Worm (Caenorhabditis elegans): ENCODE measurements around the gene B0491.6.

The B0491.6 gene

ce11 chrII:11349892-11350291 is 1.7 kb upstream of the B0491.6 start, which contains the start of gene dph-5:
dph-5 (plus strand) TSS chrII:11350192.
- no peak for TF ChIP-seq ztf-11 (tag; optimal IDR thresholded peaks at IDR 0.05)
- TF ChIP-seq F16B12.6 (tag; optimal IDR thresholded peaks at IDR 0.05) = no peak
- no peak for TF ChIP-seq skn-1 (tag; optimal IDR thresholded peaks at IDR 0.05)
- TF ChIP-seq ama-1 (optimal IDR thresholded peaks at IDR 0.05) = no peak
- no peak for TF ChIP-seq ztf-4 (tag; optimal IDR thresholded peaks at IDR 0.05)
- no peak for TF ChIP-seq lin-14 (GFP tag; optimal IDR thresholded peaks at IDR 0.05)
- no peak for TF ChIP-seq nhr-28 (tag; optimal IDR thresholded peaks at IDR 0.05)
- TF ChIP-seq nhr-90 (tag; optimal IDR thresholded peaks at IDR 0.05; ENCODE audit: poor library complexity) = no peak
- TF ChIP-seq irx-1 (tag; optimal IDR thresholded peaks at IDR 0.05) = no peak
- TF ChIP-seq mab-9 (GFP tag; IDR thresholded peaks at IDR 0.05) = no peak
- no peak for TF ChIP-seq elt-2 (tag; optimal IDR thresholded peaks at IDR 0.05)
- TF ChIP-seq mdl-1 (tag; optimal IDR thresholded peaks at IDR 0.05) = no peak
- no peak for TF ChIP-seq tlp-1 (tag; optimal IDR thresholded peaks at IDR 0.05)
- TF ChIP-seq fkh-4 (tag; optimal IDR thresholded peaks at IDR 0.05; ENCODE audit: borderline replicate concordance) = no peak
- TF ChIP-seq C34B4.2 (tag; optimal IDR thresholded peaks at IDR 0.05) = no peak
- TF ChIP-seq hpl-2 (GFP tag; optimal IDR thresholded peaks at IDR 0.05) = no peak
- TF ChIP-seq lsy-2 (tag; optimal IDR thresholded peaks at IDR 0.05) = no peak
- TF ChIP-seq xbp-1 (tag; optimal IDR thresholded peaks at IDR 0.05) = no peak

- TF ChIP-seq skn-1 (tag; optimal IDR thresholded peaks at IDR 0.05) = peak; percentile 91
- TF ChIP-seq dpl-1 (GFP tag; optimal IDR thresholded peaks at IDR 0.05) = peak; percentile 97 to 98 (median 97)
- TF ChIP-seq fkh-4 (tag; optimal IDR thresholded peaks at IDR 0.05; ENCODE audit: borderline replicate concordance) = peak; percentile 43
- peak; percentile 63 for TF ChIP-seq F16B12.6 (tag; optimal IDR thresholded peaks at IDR 0.05)
- TF ChIP-seq unc-130 (tag; optimal IDR thresholded peaks at IDR 0.05) = peak; percentile 68
- TF ChIP-seq ztf-4 (tag; optimal IDR thresholded peaks at IDR 0.05) = peak; percentile 70
- TF ChIP-seq ceh-82 (tag; optimal IDR thresholded peaks at IDR 0.05) = peak; percentile 82 to 90 (median 87)
- TF ChIP-seq unc-62 (GFP tag; optimal IDR thresholded peaks at IDR 0.05) = no peak
- TF ChIP-seq nhr-47 (tag; optimal IDR thresholded peaks at IDR 0.05) = peak; percentile 94
- TF ChIP-seq ztf-11 (tag; optimal IDR thresholded peaks at IDR 0.05) = peak in 1 of 2 experiments; percentile 70
- peak; percentile 89 for TF ChIP-seq nhr-19 (GFP tag; conservative IDR thresholded peaks at IDR 0.05)
- no peak for TF ChIP-seq ets-5 (GFP tag; IDR thresholded peaks at IDR 0.05)
- peak; percentile 75 to 98 for TF ChIP-seq efl-1 (optimal IDR thresholded peaks at IDR 0.05)
- peak; percentile 96 to 100 for TF ChIP-seq efl-1 (GFP tag; optimal IDR thresholded peaks at IDR 0.05 in 1 of 2)
- TF ChIP-seq nhr-84 (tag; optimal IDR thresholded peaks at IDR 0.05) = no peak
- no peak for TF ChIP-seq nhr-28 (tag; optimal IDR thresholded peaks at IDR 0.05)
- TF ChIP-seq egl-27 (tag; optimal IDR thresholded peaks at IDR 0.05) = no peak
- no peak for TF ChIP-seq vab-15 (tag; optimal IDR thresholded peaks at IDR 0.05)
- no peak for TF ChIP-seq C34B4.2 (tag; optimal IDR thresholded peaks at IDR 0.05)
- TF ChIP-seq zip-4 (GFP tag; optimal IDR thresholded peaks at IDR 0.05) = peak; percentile 54
- peak; percentile 84 for TF ChIP-seq unc-86 (tag; optimal IDR thresholded peaks at IDR 0.05)
- TF ChIP-seq lin-39 (tag; optimal IDR thresholded peaks at IDR 0.05) = peak; percentile 88
- peak; percentile 66 for TF ChIP-seq nhr-11 (tag; optimal IDR thresholded peaks at IDR 0.05)
- TF ChIP-seq fos-1 (tag; optimal IDR thresholded peaks at IDR 0.05) = peak; percentile 77
- peak; percentile 85 for TF ChIP-seq irx-1 (tag; optimal IDR thresholded peaks at IDR 0.05)
- TF ChIP-seq alr-1 (tag; optimal IDR thresholded peaks at IDR 0.05; ENCODE audit: borderline replicate concordance) = no peak
- peak; percentile 37 for TF ChIP-seq nhr-237 (tag; optimal IDR thresholded peaks at IDR 0.05)
- peak; percentile 71 for TF ChIP-seq fkh-8 (tag; optimal IDR thresholded peaks at IDR 0.05)
- peak; percentile 74 for TF ChIP-seq elt-2 (tag; optimal IDR thresholded peaks at IDR 0.05)
- peak; percentile 84 for TF ChIP-seq isw-1 (GFP tag; IDR thresholded peaks at IDR 0.05)
- peak; percentile 30 for TF ChIP-seq ceh-8 (GFP tag; optimal IDR thresholded peaks at IDR 0.05)
- 0 out of 2 replicates have a peak, but pooled peaks have one; percentile 21 for TF ChIP-seq mab-9 (GFP tag; IDR thresholded peaks at IDR 0.05)
- peak; percentile 93 for TF ChIP-seq mep-1 (tag; optimal IDR thresholded peaks at IDR 0.05)
- no peak for TF ChIP-seq Y116A8C.19 (tag; optimal IDR thresholded peaks at IDR 0.05; ENCODE audit: borderline replicate concordance)
- TF ChIP-seq tbx-2 (tag; optimal IDR thresholded peaks at IDR 0.05) = peak; percentile 91
- peak; percentile 74 for TF ChIP-seq lir-3 (tag; optimal IDR thresholded peaks at IDR 0.05; ENCODE audit: poor library complexity)
- no peak for TF ChIP-seq tlp-1 (tag; optimal IDR thresholded peaks at IDR 0.05)
- peak; percentile 8 for TF ChIP-seq efl-3 (GFP tag; optimal IDR thresholded peaks at IDR 0.05)
- TF ChIP-seq snpc-4 (tag; optimal IDR thresholded peaks at IDR 0.05) = peak; percentile 75
- TF ChIP-seq zag-1 (tag; optimal IDR thresholded peaks at IDR 0.05) = no peak
- TF ChIP-seq unc-30 (tag; optimal IDR thresholded peaks at IDR 0.05) = no peak
- no peak for TF ChIP-seq pqm-1 (tag; optimal IDR thresholded peaks at IDR 0.05)
These were observed 2.5 kb downstream of the B0491.6 start, which contains the start of gene nduf-11 for ce11 chrII:11345570-11346029. nduf-11 (minus strand) TSS chrII:11345620.
